Fruit fly (Drosophila melanogaster) whole organism, embryonic: Measurements from ENCODE around the gene haf.

Source experiments
- Bteb2 ChIP-seq: fragments of 200-800 bp; sonication (Bioruptor generic); optimal IDR thresholded peaks from 2 replicates; lab custom pipeline; 2016; ENCODE audit warnings: missing biosample characterization, missing genetic modification characterization
- C15 ChIP-seq: fragments of 200-800 bp; sonication (Bioruptor generic); IDR thresholded peaks from 3 replicates; pipeline ENCODE4 v1.3.6; 2022; ENCODE audit warnings: missing biosample characterization, missing genetic modification characterization
- CG11504 ChIP-seq: fragments of 200-800 bp; sonication (Bioruptor generic); optimal IDR thresholded peaks from 3 replicates; lab custom pipeline; 2019; ENCODE audit warnings: missing biosample characterization, mild to moderate bottlenecking, missing genetic modification characterization, moderate library complexity
- CG12104 ChIP-seq: fragments of 200-800 bp; sonication (Bioruptor generic); optimal IDR thresholded peaks from 3 replicates; lab custom pipeline; 2016; ENCODE audit warnings: missing biosample characterization, missing genetic modification characterization
- CG14050 ChIP-seq: fragments of 200-800 bp; sonication (Bioruptor generic); IDR thresholded peaks from 3 replicates; pipeline ENCODE4 v1.3.6; 2022; ENCODE audit warnings: missing biosample characterization, missing genetic modification characterization
- CG15011 ChIP-seq: fragments of 200-800 bp; sonication (Bioruptor generic); optimal IDR thresholded peaks from 3 replicates; lab custom pipeline; 2018; ENCODE audit warnings: missing biosample characterization, mild to moderate bottlenecking, missing genetic modification characterization
- CG1529 ChIP-seq: fragments of 200-800 bp; sonication (Bioruptor generic); optimal IDR thresholded peaks from 3 replicates; lab custom pipeline; 2018; ENCODE audit warnings: missing biosample characterization, missing genetic modification characterization
- CG15514 ChIP-seq: fragments of 200-800 bp; sonication (Bioruptor generic); optimal IDR thresholded peaks from 3 replicates; lab custom pipeline; 2017; ENCODE audit warnings: missing biosample characterization, missing genetic modification characterization, mild to moderate bottlenecking, moderate library complexity, missing genetic modification reagents
- CG16863 ChIP-seq: fragments of 200-800 bp; sonication (Bioruptor generic); optimal IDR thresholded peaks from 3 replicates; lab custom pipeline; 2016; ENCODE audit warnings: missing biosample characterization, missing genetic modification characterization
- CG17612 ChIP-seq: fragments of 200-800 bp; sonication (Bioruptor generic); IDR thresholded peaks from 2 replicates; pipeline ENCODE4 v1.3.6; 2022; ENCODE audit warnings: missing biosample characterization, missing genetic modification characterization
- CG18476 ChIP-seq: fragments of 200-800 bp; sonication (Bioruptor generic); optimal IDR thresholded peaks from 2 replicates; lab custom pipeline; 2016; ENCODE audit warnings: missing biosample characterization, mild to moderate bottlenecking, missing genetic modification characterization
- CG3281 ChIP-seq: fragments of 200-800 bp; sonication (Bioruptor generic); optimal IDR thresholded peaks from 3 replicates; lab custom pipeline; 2017; ENCODE audit warnings: missing biosample characterization, mild to moderate bottlenecking, missing genetic modification characterization
- CG8388 ChIP-seq: fragments of 200-800 bp; sonication (Bioruptor generic); optimal IDR thresholded peaks from 2 replicates; lab custom pipeline; 2019; ENCODE audit warnings: missing biosample characterization, mild to moderate bottlenecking, missing genetic modification characterization, moderate library complexity
- Chrac-16 ChIP-seq: fragments of 200-800 bp; sonication (Bioruptor generic); optimal IDR thresholded peaks from 3 replicates; lab custom pipeline; 2016; ENCODE audit warnings: missing biosample characterization, missing genetic modification characterization
- Dp ChIP-seq: fragments of 200-800 bp; sonication (Bioruptor generic); optimal IDR thresholded peaks from 2 replicates; lab custom pipeline; 2018; ENCODE audit warnings: missing biosample characterization, mild to moderate bottlenecking, missing genetic modification characterization, moderate library complexity
- Fer2 ChIP-seq: fragments of 200-800 bp; sonication (Bioruptor generic); optimal IDR thresholded peaks from 2 replicates; lab custom pipeline; 2018; ENCODE audit warnings: missing biosample characterization, mild to moderate bottlenecking, missing genetic modification characterization, moderate library complexity
- GATAe ChIP-seq: fragments of 200-800 bp; sonication (Bioruptor generic); conservative IDR thresholded peaks from 2 replicates; pipeline ENCODE4 v1.3.6; 2022; ENCODE audit warnings: missing biosample characterization, missing genetic modification characterization
- HLH3B ChIP-seq: fragments of 200-800 bp; sonication (Bioruptor generic); IDR thresholded peaks from 2 replicates; pipeline ENCODE4 v1.3.6; 2022; ENCODE audit warnings: missing biosample characterization, missing genetic modification characterization
- HLHmδ ChIP-seq: fragments of 200-800 bp; sonication (Bioruptor generic); optimal IDR thresholded peaks from 2 replicates; lab custom pipeline; 2018; ENCODE audit warnings: missing biosample characterization, mild to moderate bottlenecking, missing genetic modification characterization, moderate library complexity
- Mad ChIP-seq: fragments of 200-800 bp; sonication (Bioruptor generic); optimal IDR thresholded peaks from 2 replicates; lab custom pipeline; 2016; ENCODE audit warnings: missing biosample characterization, missing genetic modification characterization
- NC2α ChIP-seq: fragments of 200-800 bp; sonication (Bioruptor generic); optimal IDR thresholded peaks from 2 replicates; lab custom pipeline; 2016; ENCODE audit warnings: missing biosample characterization, missing genetic modification characterization
- Opbp ChIP-seq: fragments of 200-800 bp; sonication (Bioruptor generic); IDR thresholded peaks from 3 replicates; pipeline ENCODE4 v1.3.6; 2022; ENCODE audit warnings: missing biosample characterization, missing genetic modification characterization; ENCODE audit not compliant: partially characterized antibody
- Trl ChIP-seq, 3 experiments: fragments of >200 bp in 2 of 3; fragments of 200-800 bp in 1 of 3; sonication (Bioruptor generic) in 1 of 3; optimal IDR thresholded peaks; 2 replicates in 1 of 3; 3 replicates in 2 of 3; lab custom pipeline; 2016 to 2017; ENCODE audit warnings: missing biosample characterization in 1 of 3, missing genetic modification characterization in 1 of 3
- bcd ChIP-seq: fragments of 200-800 bp; sonication (Bioruptor generic); optimal IDR thresholded peaks from 2 replicates; lab custom pipeline; 2017; ENCODE audit warnings: missing biosample characterization, mild to moderate bottlenecking, missing genetic modification characterization
- bowl ChIP-seq: fragments of 200-800 bp; sonication (Bioruptor generic); IDR thresholded peaks from 2 replicates; pipeline ENCODE4 v1.3.6; 2022; ENCODE audit warnings: missing biosample characterization, missing genetic modification characterization
- crp ChIP-seq, 2 experiments: fragments of 200-800 bp; sonication (Bioruptor generic); optimal IDR thresholded peaks; 2 replicates in 1 of 2; 3 replicates in 1 of 2; lab custom pipeline; 2017; ENCODE audit warnings: missing biosample characterization in 2 of 2, missing genetic modification characterization in 2 of 2, mild to moderate bottlenecking in 1 of 2, moderate library complexity in 1 of 2
- fru ChIP-seq: fragments of >200 bp; optimal IDR thresholded peaks from 2 replicates; lab custom pipeline; 2017
- gsb-n ChIP-seq: fragments of 200-800 bp; sonication (Bioruptor generic); optimal IDR thresholded peaks from 3 replicates; lab custom pipeline; 2018; ENCODE audit warnings: missing biosample characterization, mild to moderate bottlenecking, missing genetic modification characterization
- knrl ChIP-seq: fragments of 200-800 bp; sonication (Bioruptor generic); IDR thresholded peaks from 3 replicates; pipeline ENCODE4 v1.3.6; 2022; ENCODE audit warnings: missing biosample characterization, missing genetic modification characterization; ENCODE audit not compliant: partially characterized antibody
- luna ChIP-seq: fragments of 200-800 bp; sonication (Bioruptor generic); optimal IDR thresholded peaks from 2 replicates; lab custom pipeline; 2016; ENCODE audit warnings: missing biosample characterization, missing genetic modification characterization
- mirr ChIP-seq: fragments of 200-800 bp; sonication (Bioruptor generic); optimal IDR thresholded peaks from 3 replicates; lab custom pipeline; 2018; ENCODE audit warnings: missing biosample characterization, mild to moderate bottlenecking, missing genetic modification characterization
- org-1 ChIP-seq: fragments of 200-800 bp; sonication (Bioruptor generic); optimal IDR thresholded peaks from 2 replicates; lab custom pipeline; 2017; ENCODE audit warnings: missing biosample characterization, missing genetic modification characterization
- otp ChIP-seq: fragments of 200-800 bp; sonication (Bioruptor generic); IDR thresholded peaks from 3 replicates; pipeline ENCODE4, ENCODE4 v1.3.6; 2022; ENCODE audit warnings: missing biosample characterization, missing genetic modification characterization
- pita ChIP-seq: fragments of 200-800 bp; sonication (Bioruptor generic); optimal IDR thresholded peaks from 2 replicates; lab custom pipeline; 2017; ENCODE audit warnings: missing biosample characterization, mild to moderate bottlenecking, missing genetic modification characterization
- pnt ChIP-seq: fragments of 200-800 bp; sonication (Bioruptor generic); optimal IDR thresholded peaks from 3 replicates; lab custom pipeline; 2016; ENCODE audit warnings: missing biosample characterization, missing genetic modification characterization
- pros ChIP-seq: fragments of 200-800 bp; sonication (Bioruptor generic); optimal IDR thresholded peaks from 3 replicates; lab custom pipeline; 2019; ENCODE audit warnings: missing biosample characterization, mild to moderate bottlenecking, missing genetic modification characterization, moderate library complexity
- run ChIP-seq: fragments of 200-800 bp; sonication (Bioruptor generic); optimal IDR thresholded peaks from 3 replicates; lab custom pipeline; 2018; ENCODE audit warnings: missing biosample characterization, mild to moderate bottlenecking, missing genetic modification characterization
- scrt ChIP-seq: fragments of 200-800 bp; sonication (Bioruptor generic); optimal IDR thresholded peaks from 2 replicates; lab custom pipeline; 2018; ENCODE audit warnings: missing biosample characterization, mild to moderate bottlenecking, missing genetic modification characterization, moderate library complexity
- tgo ChIP-seq: fragments of 200-800 bp; sonication (Bioruptor generic); IDR thresholded peaks from 3 replicates; pipeline ENCODE4 v1.3.6; 2022; ENCODE audit warnings: missing biosample characterization, missing genetic modification characterization
- ttk ChIP-seq: fragments of 200-800 bp; sonication (Bioruptor generic); IDR thresholded peaks from 2 replicates; pipeline ENCODE4 v2.1.2; 2022; ENCODE audit warnings: missing biosample characterization, missing genetic modification characterization
- tup ChIP-seq: fragments of 200-800 bp; sonication (Bioruptor generic); optimal IDR thresholded peaks from 2 replicates; lab custom pipeline; 2016; ENCODE audit warnings: missing biosample characterization, mild to moderate bottlenecking, missing genetic modification characterization, moderate library complexity
- twi ChIP-seq: fragments of 200-800 bp; optimal IDR thresholded peaks from 2 replicates; lab custom pipeline; 2019; ENCODE audit warnings: missing biosample characterization, mild to moderate bottlenecking, missing genetic modification characterization, moderate library complexity

haf gene

dm6 chr2L:1611122-1611521 lies 56.2 kb downstream of the haf start, which contains the start of the genes Rab3GAP1 and CG14352 (continued):
- TF ChIP-seq Fer2 (tag; lab: Kevin White, UChicago) (peak; percentile 82), luna (peak; percentile 37), CG1529 (GFP tag; lab: Kevin White, UChicago) (peak; percentile 67), C15 (peak; percentile 46; the same call in 1 of the 3 replicates), otp (GFP tag; lab: Robert Waterston, UW) (peak; percentile 81), org-1 (peak; percentile 46), CG18476 (GFP tag; lab: Kevin White, UChicago) (peak; percentile 85), CG14050 (peak; percentile 59; the same call in 2 of the 3 replicates), Trl (optimal IDR thresholded peaks at IDR 0.05; lab: Kevin White, UChicago) (peak in 1 of 2 experiments; percentile 3), Trl (GFP tag; optimal IDR thresholded peaks at IDR 0.05; lab: Kevin White, UChicago) (peak; percentile 87), NC2α (peak; percentile 39), mirr (GFP tag; lab: Kevin White, UChicago) (peak; percentile 52), pros (no peak), GATAe (GFP tag; lab: Robert Waterston, UW) (no peak; the same call in 1 of the 2 replicates), pita (GFP tag; lab: Kevin White, UChicago) (no peak), Opbp (GFP tag; lab: Robert Waterston, UW) (no peak), CG11504 (tag; lab: Kevin White, UChicago) (peak; percentile 86), run (tag; lab: Kevin White, UChicago) (no peak), tup (peak; percentile 86), Chrac-16 (GFP tag; lab: Kevin White, UChicago) (peak; percentile 88), bcd (GFP tag; lab: Kevin White, UChicago) (peak; percentile 82), gsb-n (peak; percentile 65), scrt (GFP tag; lab: Kevin White, UChicago) (no peak), fru (no peak), knrl (GFP tag; lab: Robert Waterston, UW) (peak; percentile 46; the same call in 1 of the 3 replicates), CG16863 (GFP tag; lab: Kevin White, UChicago) (peak; percentile 81), pnt (GFP tag; lab: Kevin White, UChicago) (peak; percentile 88), CG3281 (GFP tag; lab: Kevin White, UChicago) (peak; percentile 83), HLH3B (GFP tag; lab: Robert Waterston, UW) (peak; percentile 75; the same call in 1 of the 2 replicates), Bteb2 (GFP tag; lab: Kevin White, UChicago) (peak; percentile 88), HLHmδ (GFP tag; lab: Kevin White, UChicago) (no peak), crp (GFP tag; optimal IDR thresholded peaks at IDR 0.05; lab: Kevin White, UChicago) (peak; percentile 89 to 98), CG8388 (GFP tag; lab: Kevin White, UChicago) (peak; percentile 76), CG17612 (GFP tag; lab: Robert Waterston, UW) (peak; percentile 46; the same call in 1 of the 2 replicates), twi (peak; percentile 78), Mad (peak; percentile 90), bowl (GFP tag; lab: Robert Waterston, UW) (no peak), ttk (peak; percentile 71), CG15514 (peak; percentile 80), CG15011 (peak; percentile 12), tgo (GFP tag; lab: Robert Waterston, UW) (peak; percentile 79), Dp (peak; percentile 58), CG12104 (GFP tag; lab: Kevin White, UChicago) (peak; percentile 80)
